Worm (Caenorhabditis elegans): ENCODE measurements around the gene hacl-1.

The hacl-1 gene

DNA sequence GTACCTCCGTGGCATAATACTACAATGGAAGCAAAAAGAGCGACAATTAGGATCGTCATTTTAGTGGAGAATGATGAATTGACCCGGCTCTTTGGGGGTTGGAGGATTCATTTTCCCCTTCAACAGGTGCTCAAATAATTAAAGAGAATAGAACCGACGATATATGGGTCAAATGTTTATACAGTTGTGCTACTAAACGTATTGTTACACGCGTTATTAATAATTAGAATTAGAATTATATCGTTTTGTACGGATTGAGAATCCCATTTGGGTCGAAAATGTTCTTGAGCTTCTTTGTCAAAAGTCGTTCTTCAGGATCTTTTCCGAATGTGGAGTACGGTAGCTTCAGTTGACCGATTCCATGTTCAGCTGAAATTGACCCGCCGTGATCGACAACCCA is 46.0 kb upstream of the hacl-1 start, which contains the start of gene Y62F5A.9:
Gene Y62F5A.9, minus strand, starts transcription at position 101 of the 400 bp plus-strand sequence.
- no peak for TF ChIP-seq nhr-67 (tag; optimal IDR thresholded peaks at IDR 0.05)
- no peak for TF ChIP-seq skn-1 (tag; optimal IDR thresholded peaks at IDR 0.05)
- TF ChIP-seq egl-5 (tag; optimal IDR thresholded peaks at IDR 0.05): no peak
- TF ChIP-seq jun-1 (tag; optimal IDR thresholded peaks at IDR 0.05): no peak
- no peak for TF ChIP-seq mdl-1 (tag; optimal IDR thresholded peaks at IDR 0.05)
- TF ChIP-seq pha-4 (tag; optimal IDR thresholded peaks at IDR 0.05): no peak
- TF ChIP-seq ztf-4 (tag; optimal IDR thresholded peaks at IDR 0.05): no peak
- TF ChIP-seq eor-1 (tag; optimal IDR thresholded peaks at IDR 0.05): no peak
- TF ChIP-seq snpc-4 (tag; optimal IDR thresholded peaks at IDR 0.05): no peak
- no peak for TF ChIP-seq nhr-25 (tag; optimal IDR thresholded peaks at IDR 0.05)
- TF ChIP-seq nhr-43 (tag; optimal IDR thresholded peaks at IDR 0.05; ENCODE audit: poor library complexity, severe bottlenecking): no peak
- TF ChIP-seq ceh-28 (tag; optimal IDR thresholded peaks at IDR 0.05): no peak
- no peak for TF ChIP-seq nhr-237 (tag; optimal IDR thresholded peaks at IDR 0.05)
- TF ChIP-seq lin-15B (tag; optimal IDR thresholded peaks at IDR 0.05): no peak
- TF ChIP-seq unc-62 (GFP tag; optimal IDR thresholded peaks at IDR 0.05): no peak
- no peak for TF ChIP-seq ceh-16 (tag; optimal IDR thresholded peaks at IDR 0.05)

DNA sequence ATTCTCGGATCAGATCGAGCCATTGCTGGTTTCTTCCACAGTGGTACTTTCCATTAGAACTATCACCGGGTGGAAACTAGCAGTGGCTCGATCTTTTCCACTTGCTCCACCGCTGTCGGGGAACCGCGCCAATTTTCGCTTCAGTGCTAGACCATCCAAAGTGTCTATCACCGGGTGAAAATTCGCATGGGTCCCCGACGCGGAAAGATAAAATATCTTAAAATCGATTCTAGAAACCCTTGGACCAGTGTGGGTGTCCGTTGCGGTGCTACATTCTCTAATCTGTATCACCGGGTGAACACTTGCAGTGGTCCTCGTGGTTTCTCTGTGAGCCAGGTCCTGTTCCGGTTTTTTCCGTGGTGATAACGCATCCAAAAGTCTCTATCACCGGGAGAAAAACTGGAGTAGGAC is 44.8 kb upstream of the hacl-1 start:
- no peak for TF ChIP-seq unc-39 (tag; optimal IDR thresholded peaks at IDR 0.05)
- TF ChIP-seq hmg-11 (tag; optimal IDR thresholded peaks at IDR 0.05): no peak
- no peak for TF ChIP-seq ceh-16 (tag; optimal IDR thresholded peaks at IDR 0.05)
- TF ChIP-seq nhr-28 (tag; optimal IDR thresholded peaks at IDR 0.05): no peak
- TF ChIP-seq mml-1 (tag; optimal IDR thresholded peaks at IDR 0.05): no peak
- TF ChIP-seq lsy-12 (tag; optimal IDR thresholded peaks at IDR 0.05): no peak
- no peak for TF ChIP-seq zag-1 (tag; optimal IDR thresholded peaks at IDR 0.05)
- TF ChIP-seq daf-12 (tag; optimal IDR thresholded peaks at IDR 0.05): no peak
- no peak for TF ChIP-seq pqm-1 (tag; optimal IDR thresholded peaks at IDR 0.05)
- no peak for TF ChIP-seq egl-27 (tag; optimal IDR thresholded peaks at IDR 0.05)
- no peak for TF ChIP-seq R02D3.7 (tag; optimal IDR thresholded peaks at IDR 0.05)
- no peak for TF ChIP-seq eor-1 (tag; optimal IDR thresholded peaks at IDR 0.05)
- no peak for TF ChIP-seq nhr-237 (tag; optimal IDR thresholded peaks at IDR 0.05)

DNA sequence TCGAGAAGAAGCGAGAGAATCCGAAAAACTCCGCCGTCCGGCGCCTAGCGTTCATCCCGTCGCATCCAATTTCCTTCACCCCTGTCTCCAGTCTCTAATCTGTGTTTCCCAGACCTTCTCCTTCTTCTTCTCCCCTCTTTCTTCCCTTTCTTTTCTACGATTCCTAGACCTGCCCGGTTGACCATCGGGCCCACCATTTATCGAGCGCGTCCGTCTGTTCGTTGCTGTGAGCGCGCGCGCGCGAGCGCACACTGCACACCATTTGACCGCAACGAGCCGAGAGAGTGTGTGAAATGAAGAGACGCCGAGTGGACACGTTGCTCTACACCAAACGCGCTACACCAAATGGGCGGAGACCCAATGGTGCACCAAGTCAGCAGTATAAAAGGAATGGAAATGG is 44.4 kb upstream of the hacl-1 start:
- TF ChIP-seq egl-27 (tag; optimal IDR thresholded peaks at IDR 0.05) (no peak), nhr-23 (tag; optimal IDR thresholded peaks at IDR 0.05) (peak; percentile 15)

DNA sequence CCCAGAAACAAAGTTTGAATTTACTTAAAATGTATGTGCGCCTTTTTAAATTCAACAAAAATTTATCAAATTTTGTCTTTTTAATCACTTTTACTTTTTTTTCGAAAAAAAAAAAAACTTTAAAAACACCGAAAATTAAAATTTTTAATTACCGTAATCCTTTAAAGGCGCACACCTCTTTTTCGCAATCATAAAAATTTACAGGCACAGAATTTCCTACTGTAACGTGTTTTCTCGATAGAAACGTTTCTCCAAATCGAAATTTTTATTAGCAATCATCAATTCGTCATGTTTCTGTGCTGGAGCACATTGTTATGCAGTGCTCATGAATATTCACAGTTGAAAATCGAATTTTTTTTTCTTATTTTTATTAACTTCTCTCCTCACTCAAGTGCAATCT is 43.7 kb upstream of the hacl-1 start:
- TF ChIP-seq ama-1 (optimal IDR thresholded peaks at IDR 0.05): no peak
- TF ChIP-seq nhr-25 (tag; optimal IDR thresholded peaks at IDR 0.05): no peak
- TF ChIP-seq jun-1 (tag; optimal IDR thresholded peaks at IDR 0.05): no peak
- no peak for TF ChIP-seq lin-15B (tag; optimal IDR thresholded peaks at IDR 0.05)
- TF ChIP-seq aly-2 (tag; optimal IDR thresholded peaks at IDR 0.05): no peak
- no peak for TF ChIP-seq egl-5 (tag; optimal IDR thresholded peaks at IDR 0.05)
- no peak for TF ChIP-seq mdl-1 (tag; optimal IDR thresholded peaks at IDR 0.05)
- TF ChIP-seq lin-39 (tag; optimal IDR thresholded peaks at IDR 0.05): no peak
- no peak for TF ChIP-seq ztf-4 (tag; optimal IDR thresholded peaks at IDR 0.05)
- no peak for TF ChIP-seq snpc-4 (tag; optimal IDR thresholded peaks at IDR 0.05)
- no peak for TF ChIP-seq lsy-12 (tag; optimal IDR thresholded peaks at IDR 0.05)
- no peak for TF ChIP-seq nhr-23 (tag; optimal IDR thresholded peaks at IDR 0.05)
- TF ChIP-seq pha-4 (tag; optimal IDR thresholded peaks at IDR 0.05): no peak
- no peak for TF ChIP-seq pqm-1 (tag; optimal IDR thresholded peaks at IDR 0.05)
- no peak for TF ChIP-seq hmg-11 (tag; optimal IDR thresholded peaks at IDR 0.05)
- no peak for TF ChIP-seq skn-1 (tag; optimal IDR thresholded peaks at IDR 0.05)
- no peak for TF ChIP-seq ceh-16 (tag; optimal IDR thresholded peaks at IDR 0.05)
- TF ChIP-seq R02D3.7 (tag; optimal IDR thresholded peaks at IDR 0.05): no peak
- TF ChIP-seq nhr-77 (tag; optimal IDR thresholded peaks at IDR 0.05): no peak

DNA sequence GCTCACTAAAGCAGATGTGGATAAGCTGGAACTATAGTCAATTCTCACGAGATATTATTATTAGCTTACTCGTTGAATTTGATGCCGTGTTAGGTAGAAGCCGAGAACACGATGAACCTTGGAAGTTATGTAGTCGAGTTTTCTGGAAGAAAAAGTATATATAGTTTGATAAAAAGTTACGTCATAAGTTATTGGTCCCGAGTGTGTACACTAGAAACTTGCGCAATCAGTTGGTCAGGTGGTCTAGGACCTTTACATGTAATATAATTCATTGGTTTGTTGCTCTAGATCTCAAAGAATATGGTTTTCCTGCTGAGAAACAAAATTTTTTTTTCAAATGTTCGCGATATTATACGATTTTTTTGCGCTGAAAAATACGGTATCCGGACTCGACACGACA is 43.2 kb upstream of the hacl-1 start:
- TF ChIP-seq pqm-1 (tag; optimal IDR thresholded peaks at IDR 0.05) (no peak), snpc-4 (tag; optimal IDR thresholded peaks at IDR 0.05) (no peak), nhr-43 (tag; optimal IDR thresholded peaks at IDR 0.05; ENCODE audit: poor library complexity, severe bottlenecking) (no peak), egl-5 (tag; optimal IDR thresholded peaks at IDR 0.05) (no peak), ama-1 (optimal IDR thresholded peaks at IDR 0.05) (no peak), sea-2 (GFP tag; optimal IDR thresholded peaks at IDR 0.05) (no peak), eor-1 (tag; optimal IDR thresholded peaks at IDR 0.05) (no peak), nhr-25 (tag; optimal IDR thresholded peaks at IDR 0.05) (no peak), fkh-10 (GFP tag; optimal IDR thresholded peaks at IDR 0.05) (no peak), ceh-9 (tag; optimal IDR thresholded peaks at IDR 0.05) (no peak), aly-2 (tag; optimal IDR thresholded peaks at IDR 0.05) (no peak), pha-4 (tag; optimal IDR thresholded peaks at IDR 0.05) (no peak), elt-3 (tag; optimal IDR thresholded peaks at IDR 0.05) (no peak), mml-1 (tag; optimal IDR thresholded peaks at IDR 0.05) (no peak), daf-12 (tag; optimal IDR thresholded peaks at IDR 0.05) (no peak), nhr-28 (tag; optimal IDR thresholded peaks at IDR 0.05) (no peak), elt-2 (tag; optimal IDR thresholded peaks at IDR 0.05) (no peak)

Measured in whole organism, L3 larva.